Worm (Caenorhabditis elegans): ENCODE data around the gene D1086.11.
"Not testable (repeated sequence)": the region's sequence is repeated elsewhere in the genome, so short reads cannot be mapped to it uniquely, and the experiment has no call there.

Gene D1086.11

ce11 chrV:14033649-14034048 is 40.6 kb upstream of the D1086.11 start, which contains the start of gene ins-10:
Gene ins-10, plus strand, starts transcription at chrV:14033949.
- TF ChIP-seq unc-62 (GFP tag; optimal IDR thresholded peaks at IDR 0.05) = no peak
- no peak for TF ChIP-seq mbf-1 (tag; optimal IDR thresholded peaks at IDR 0.05)
- no peak for TF ChIP-seq mab-5 (tag; optimal IDR thresholded peaks at IDR 0.05)
- no peak for TF ChIP-seq gmeb-1 (tag; optimal IDR thresholded peaks at IDR 0.05)
- no peak for TF ChIP-seq ceh-82 (tag; optimal IDR thresholded peaks at IDR 0.05)
- TF ChIP-seq elt-1 (tag; optimal IDR thresholded peaks at IDR 0.05) = no peak
- no peak for TF ChIP-seq ZK546.5 (tag; optimal IDR thresholded peaks at IDR 0.05)
- no peak for TF ChIP-seq sma-3 (GFP tag; optimal IDR thresholded peaks at IDR 0.05)
- TF ChIP-seq nhr-129 (tag; optimal IDR thresholded peaks at IDR 0.05) = no peak
- TF ChIP-seq nhr-23 (tag; optimal IDR thresholded peaks at IDR 0.05) = no peak
- TF ChIP-seq lsy-2 (tag; optimal IDR thresholded peaks at IDR 0.05) = no peak
- no peak for TF ChIP-seq nhr-21 (tag; optimal IDR thresholded peaks at IDR 0.05)
- TF ChIP-seq crh-2 (tag; optimal IDR thresholded peaks at IDR 0.05) = no peak
- TF ChIP-seq nhr-237 (tag; optimal IDR thresholded peaks at IDR 0.05) = no peak
- no peak for TF ChIP-seq Y55F3AM.14 (GFP tag; optimal IDR thresholded peaks at IDR 0.05)
- TF ChIP-seq egl-27 (tag; optimal IDR thresholded peaks at IDR 0.05) = no peak
- no peak for TF ChIP-seq sem-4 (tag; optimal IDR thresholded peaks at IDR 0.05)
- no peak for TF ChIP-seq C34F6.9 (tag; optimal IDR thresholded peaks at IDR 0.05)
- no peak for TF ChIP-seq ztf-4 (tag; optimal IDR thresholded peaks at IDR 0.05)

DNA sequence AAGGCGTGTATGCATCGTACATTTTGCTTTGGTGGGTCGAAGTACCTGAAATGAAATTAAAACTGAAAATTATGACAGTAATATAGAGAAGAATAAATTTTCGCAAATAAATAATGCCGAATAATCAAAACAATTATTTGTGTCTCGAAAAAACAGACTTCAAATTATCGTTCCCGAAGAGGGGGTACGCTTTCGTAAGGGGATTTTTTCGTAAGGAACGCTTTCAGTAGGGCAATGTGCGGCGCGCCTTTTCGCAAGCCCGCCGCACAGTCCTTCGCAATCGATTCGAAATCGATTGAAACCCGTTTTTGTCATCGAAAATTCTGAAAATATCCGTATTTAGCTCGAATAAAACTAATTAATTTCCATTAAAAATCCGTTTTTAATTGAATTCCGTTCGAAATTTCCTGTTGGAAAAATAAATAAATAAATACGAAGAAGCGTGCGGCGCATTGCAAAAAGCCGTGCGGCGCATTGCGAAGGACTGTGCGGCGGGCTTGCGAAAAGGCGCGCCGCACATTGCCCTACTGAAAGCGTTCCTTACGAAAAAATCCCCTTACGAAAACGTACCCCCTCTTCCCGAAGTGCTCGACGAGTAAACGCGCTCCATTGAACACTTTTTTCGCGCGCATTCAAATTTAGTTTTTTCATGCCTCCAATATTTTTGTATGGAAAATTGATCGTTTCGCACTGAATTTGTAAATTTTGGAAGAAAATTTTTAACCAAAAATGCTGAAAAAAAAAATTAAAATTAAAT is 35.8 kb upstream of the D1086.11 start, which contains the start of gene vps-39:
vps-39 (minus strand) TSS at position 51 of the 757 bp plus-strand sequence.
- TF ChIP-seq sma-3 (GFP tag; optimal IDR thresholded peaks at IDR 0.05) (peak; percentile 28), F13H6.1 (tag; optimal IDR thresholded peaks at IDR 0.05) (peak; percentile 58), lin-13 (GFP tag; optimal IDR thresholded peaks at IDR 0.05) (peak; percentile 4), sma-9 (GFP tag; optimal IDR thresholded peaks at IDR 0.05) (peak; percentile 28), nhr-129 (tag; optimal IDR thresholded peaks at IDR 0.05) (peak; percentile 5), unc-55 (GFP tag; optimal IDR thresholded peaks at IDR 0.05) (peak; percentile 25), lsy-2 (tag; optimal IDR thresholded peaks at IDR 0.05) (peak in 1 of 2 experiments; percentile 35), gmeb-1 (tag; optimal IDR thresholded peaks at IDR 0.05) (peak; percentile 8)
- TF ChIP-seq sma-9 (tag; optimal IDR thresholded peaks at IDR 0.05) = not testable (repeated sequence)

DNA sequence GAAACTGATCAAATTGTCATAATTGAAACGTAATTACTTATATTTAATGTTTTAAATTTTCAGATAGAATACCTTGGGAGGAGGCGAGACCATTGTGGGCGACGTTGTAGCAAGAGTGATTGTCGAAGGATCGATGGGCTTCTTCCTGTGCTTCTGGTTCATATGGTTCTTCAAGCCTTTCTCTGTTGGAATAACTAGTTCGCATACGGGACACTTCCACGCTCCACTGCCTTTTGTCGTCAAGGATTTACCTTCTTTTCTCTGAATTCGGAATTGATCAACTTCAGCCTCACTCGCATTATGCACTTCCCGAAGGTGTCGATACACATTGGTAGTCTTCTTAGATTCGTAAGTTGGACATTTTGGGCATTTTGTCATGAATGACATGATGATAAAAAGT is 25.0 kb upstream of the D1086.11 start, which contains the start of gene F58D12.1:
F58D12.1 (plus strand) TSS at position 301 of the 400 bp plus-strand sequence.
- TF ChIP-seq nhr-77 (tag; optimal IDR thresholded peaks at IDR 0.05); nhr-25 (tag; optimal IDR thresholded peaks at IDR 0.05); Y55F3AM.14 (GFP tag; optimal IDR thresholded peaks at IDR 0.05): not testable (repeated sequence)

- TF ChIP-seq nhr-77 (tag; optimal IDR thresholded peaks at IDR 0.05) = peak; percentile 7
- TF ChIP-seq unc-55 (GFP tag; optimal IDR thresholded peaks at IDR 0.05) = peak; percentile 78
- TF ChIP-seq snpc-4 (tag; optimal IDR thresholded peaks at IDR 0.05) = peak; percentile 68
- TF ChIP-seq nhr-129 (tag; optimal IDR thresholded peaks at IDR 0.05) = peak; percentile 68
- peak; percentile 97 for TF ChIP-seq nhr-21 (tag; optimal IDR thresholded peaks at IDR 0.05)
- TF ChIP-seq ceh-82 (tag; optimal IDR thresholded peaks at IDR 0.05) = peak; percentile 67
- TF ChIP-seq gmeb-1 (tag; optimal IDR thresholded peaks at IDR 0.05) = peak; percentile 88
- peak; percentile 13 for TF ChIP-seq skn-1 (tag; optimal IDR thresholded peaks at IDR 0.05)
- peak; percentile 33 for TF ChIP-seq nhr-237 (tag; optimal IDR thresholded peaks at IDR 0.05)
- peak; percentile 39 for TF ChIP-seq nhr-10 (tag; optimal IDR thresholded peaks at IDR 0.05)
- peak; percentile 67 for TF ChIP-seq mab-5 (tag; optimal IDR thresholded peaks at IDR 0.05)
- peak; percentile 48 for TF ChIP-seq R02D3.7 (tag; optimal IDR thresholded peaks at IDR 0.05)
- peak; percentile 89 for TF ChIP-seq ceh-16 (tag; optimal IDR thresholded peaks at IDR 0.05)
- TF ChIP-seq ZK546.5 (tag; optimal IDR thresholded peaks at IDR 0.05) = peak; percentile 35
- peak; percentile 87 for TF ChIP-seq lin-13 (GFP tag; optimal IDR thresholded peaks at IDR 0.05)
- TF ChIP-seq sma-3 (GFP tag; optimal IDR thresholded peaks at IDR 0.05) = peak; percentile 98
- TF ChIP-seq fos-1 (tag; optimal IDR thresholded peaks at IDR 0.05) = peak; percentile 83
- TF ChIP-seq lsy-2 (tag; optimal IDR thresholded peaks at IDR 0.05) = peak; percentile 82 to 93
- peak; percentile 93 for TF ChIP-seq sem-4 (tag; optimal IDR thresholded peaks at IDR 0.05)
- peak; percentile 99 for TF ChIP-seq sma-9 (GFP tag; optimal IDR thresholded peaks at IDR 0.05)
- TF ChIP-seq sma-9 (tag; optimal IDR thresholded peaks at IDR 0.05) = not testable (repeated sequence)
- TF ChIP-seq C34F6.9 (tag; optimal IDR thresholded peaks at IDR 0.05) = peak; percentile 91
- TF ChIP-seq F13H6.1 (tag; optimal IDR thresholded peaks at IDR 0.05) = peak; percentile 96
- peak; percentile 84 for TF ChIP-seq ztf-4 (tag; optimal IDR thresholded peaks at IDR 0.05)
- peak; percentile 58 to 68 for TF ChIP-seq mdl-1 (tag; optimal IDR thresholded peaks at IDR 0.05)
- TF ChIP-seq crh-2 (tag; optimal IDR thresholded peaks at IDR 0.05) = peak; percentile 93
- TF ChIP-seq Y55F3AM.14 (GFP tag; optimal IDR thresholded peaks at IDR 0.05) = peak; percentile 86
- peak; percentile 76 for TF ChIP-seq egl-27 (tag; optimal IDR thresholded peaks at IDR 0.05)
- TF ChIP-seq unc-62 (GFP tag; optimal IDR thresholded peaks at IDR 0.05) = peak; percentile 55
- peak; percentile 80 for TF ChIP-seq blmp-1 (tag; optimal IDR thresholded peaks at IDR 0.05; ENCODE audit: insufficient read depth)
- TF ChIP-seq dmd-4 (tag; optimal IDR thresholded peaks at IDR 0.05) = peak; percentile 60
- TF ChIP-seq zag-1 (tag; optimal IDR thresholded peaks at IDR 0.05) = peak; percentile 69
- TF ChIP-seq lin-11 (tag; optimal IDR thresholded peaks at IDR 0.05) = peak; percentile 94
- peak; percentile 90 for TF ChIP-seq nhr-25 (tag; optimal IDR thresholded peaks at IDR 0.05)
Measured at ce11 chrV:14055097-14055496, 19.2 kb upstream of the D1086.11 start.

Data from whole organism, L2 larva.